Fruit fly (Drosophila melanogaster) S2 (cell line): ENCODE results near the gene eIF4G1.

ENCODE experiments used
- CG8478 ChIP-seq: fragments of >200 bp; optimal IDR thresholded peaks from 2 replicates; lab custom pipeline; 2018
- CTCF ChIP-seq, 2 experiments: fragments of >200 bp; optimal IDR thresholded peaks; 2 replicates each; lab custom pipeline; 2018

dm6 chr4:879061-879708, 51.3 kb downstream of the eIF4G1 start:
- TF ChIP-seq CTCF (optimal IDR thresholded peaks at IDR 0.05; lab: Kevin White, UChicago) (no peak), CG8478 (lab: Kevin White, UChicago) (no peak)
